Fruit fly (Drosophila melanogaster): ENCODE measurements around the gene CG15269.

Gene CG15269

dm6 chr2L:15107238-15107637 is 2.0 kb upstream of the CG15269 start:
- no peak for TF ChIP-seq CG6765 (GFP tag; optimal IDR thresholded peaks at IDR 0.05)
- TF ChIP-seq emc (GFP tag; optimal IDR thresholded peaks at IDR 0.05) = no peak
- no peak for TF ChIP-seq sc (optimal IDR thresholded peaks at IDR 0.05)
- TF ChIP-seq sc (GFP tag; optimal IDR thresholded peaks at IDR 0.05) = no peak
- TF ChIP-seq CG7839 (tag; optimal IDR thresholded peaks at IDR 0.05) = no peak
- TF ChIP-seq dysf (GFP tag; IDR thresholded peaks at IDR 0.05) = no peak
- TF ChIP-seq CG2875 (GFP tag; optimal IDR thresholded peaks at IDR 0.05) = no peak
- TF ChIP-seq chif (GFP tag; optimal IDR thresholded peaks at IDR 0.05) = no peak
- peak; percentile 76 for TF ChIP-seq grn (GFP tag; optimal IDR thresholded peaks at IDR 0.05)
- TF ChIP-seq CG34224 (GFP tag; IDR thresholded peaks at IDR 0.05; ENCODE audit: partially characterized antibody) = no peak
- peak; percentile 54 for TF ChIP-seq CG15269 (tag; optimal IDR thresholded peaks at IDR 0.05)
- no peak for TF ChIP-seq gfzf (GFP tag; optimal IDR thresholded peaks at IDR 0.05)
- no peak for TF ChIP-seq onecut (GFP tag; IDR thresholded peaks at IDR 0.05)

dm6 chr2L:15111276-15111675 is 2.1 kb downstream of the CG15269 start:
- TF ChIP-seq CG15601 (tag; optimal IDR thresholded peaks at IDR 0.05) (no peak), Nf-YC (tag; optimal IDR thresholded peaks at IDR 0.05) (peak; percentile 92), H15 (GFP tag; IDR thresholded peaks at IDR 0.05) (no peak), CG4328 (GFP tag; optimal IDR thresholded peaks at IDR 0.05) (no peak), CHES-1-like (GFP tag; optimal IDR thresholded peaks at IDR 0.05) (no peak), Nf-YB (GFP tag; optimal IDR thresholded peaks at IDR 0.05) (peak; percentile 79), Lim3 (GFP tag; IDR thresholded peaks at IDR 0.05) (no peak), vvl (GFP tag; IDR thresholded peaks at IDR 0.05) (peak; percentile 87), Trl (optimal IDR thresholded peaks at IDR 0.05) (peak; percentile 34 to 37), Trl (GFP tag; optimal IDR thresholded peaks at IDR 0.05) (no peak), Myb (GFP tag; optimal IDR thresholded peaks at IDR 0.05) (no peak), chinmo (GFP tag; IDR thresholded peaks at IDR 0.05; ENCODE audit: partially characterized antibody) (peak; percentile 87), Gug (GFP tag; IDR thresholded peaks at IDR 0.05) (no peak), CG7786 (GFP tag; optimal IDR thresholded peaks at IDR 0.05) (no peak), CG11456 (GFP tag; IDR thresholded peaks at IDR 0.05) (no peak), knrl (GFP tag; IDR thresholded peaks at IDR 0.05; ENCODE audit: partially characterized antibody) (no peak), Pdp1 (GFP tag; optimal IDR thresholded peaks at IDR 0.05) (no peak), CG10979 (tag; optimal IDR thresholded peaks at IDR 0.05) (no peak), sob (GFP tag; IDR thresholded peaks at IDR 0.05) (no peak; the same call in 1 of the 2 replicates), CG14014 (GFP tag; IDR thresholded peaks at IDR 0.05) (no peak), pb (GFP tag; optimal IDR thresholded peaks at IDR 0.05) (no peak), CG17802 (tag; optimal IDR thresholded peaks at IDR 0.05) (no peak), CG1832 (GFP tag; optimal IDR thresholded peaks at IDR 0.05) (peak; percentile 13), CG2712 (tag; optimal IDR thresholded peaks at IDR 0.05) (no peak), Side (GFP tag; optimal IDR thresholded peaks at IDR 0.05) (no peak), CG10321 (GFP tag; IDR thresholded peaks at IDR 0.05) (0 out of 2 replicates have a peak, but pooled peaks have one; percentile 22)

- TF ChIP-seq CG10209 (GFP tag; optimal IDR thresholded peaks at IDR 0.05) (peak; percentile 39), Max (GFP tag; optimal IDR thresholded peaks at IDR 0.05) (peak; percentile 51), Gsc (GFP tag; IDR thresholded peaks at IDR 0.05) (no peak), dan (GFP tag; IDR thresholded peaks at IDR 0.05) (no peak), vnd (GFP tag; IDR thresholded peaks at IDR 0.05; ENCODE audit: partially characterized antibody) (peak; percentile 28; the same call in 1 of the 3 replicates), Poxn (GFP tag; IDR thresholded peaks at IDR 0.05) (no peak), Deaf1 (tag; optimal IDR thresholded peaks at IDR 0.05) (no peak), CG7839 (tag; optimal IDR thresholded peaks at IDR 0.05) (no peak), CG3281 (GFP tag; optimal IDR thresholded peaks at IDR 0.05) (no peak), CG7372 (GFP tag; IDR thresholded peaks at IDR 0.05) (no peak; the same call in 1 of the 2 replicates), CG6272 (GFP tag; IDR thresholded peaks at IDR 0.05) (no peak), psq (GFP tag; optimal IDR thresholded peaks at IDR 0.05) (no peak), lmd (GFP tag; IDR thresholded peaks at IDR 0.05) (no peak; the same call in 1 of the 2 replicates)
Measured at dm6 chr2L:15113234-15113916, 4.2 kb downstream of the CG15269 start, which contains the start of gene stc. TSS of gene stc (plus strand) at chr2L:15113480.
